Fruit fly (Drosophila melanogaster) Kc167 (cell line): Measurements from ENCODE around the gene CG9288.

Experiments
- Sin3A ChIP-seq: fragments of >200 bp; optimal IDR thresholded peaks from 2 replicates; lab custom pipeline; 2018; ENCODE audit warnings: missing external identifiers
- insv ChIP-seq: fragments of >200 bp; optimal IDR thresholded peaks from 3 replicates; lab custom pipeline; 2018; ENCODE audit warnings: missing external identifiers
- psq ChIP-seq: fragments of >200 bp; optimal IDR thresholded peaks from 2 replicates; lab custom pipeline; 2017; ENCODE audit warnings: missing external identifiers

- TF ChIP-seq Sin3A = no peak
- no peak for TF ChIP-seq psq (lab: Kevin White, UChicago)
- TF ChIP-seq insv (lab: Kevin White, UChicago) = no peak
These were observed 38.3 kb downstream of the CG9288 start for dm6 chr3R:13817480-13818305.
